Worm (Caenorhabditis elegans) whole organism, L4 larva: ENCODE results near the gene C14A6.12.

Experiments used
- Y5F2A.4 ChIP-seq: fragments of 200-800 bp; sonication (Bioruptor generic); optimal IDR thresholded peaks from 2 replicates; lab custom pipeline; 2018; ENCODE audit warnings: mild to moderate bottlenecking, missing genetic modification characterization, missing compliant biosample characterization
- hif-1 ChIP-seq, 2 experiments: sonication (generic microtip); optimal IDR thresholded peaks; 2 replicates each; lab custom pipeline; 2016 to 2017; ENCODE audit warnings: missing compliant biosample characterization in 2 of 2, missing genetic modification characterization in 2 of 2, missing genetic modification reagents in 2 of 2, missing genotype in 2 of 2, mild to moderate bottlenecking in 1 of 2
- nhr-28 ChIP-seq: fragments of 150-350 bp; optimal IDR thresholded peaks from 2 replicates; lab custom pipeline; 2014; ENCODE audit warnings: missing biosample characterization, missing genetic modification characterization
- unc-62 ChIP-seq, 3 experiments: fragments of 150-350 bp in 1 of 3; sonication (generic microtip); optimal IDR thresholded peaks in 2 of 3; peaks in 1 of 3; 1 replicate in 1 of 3; 2 replicates in 2 of 3; lab custom pipeline; 2014 to 2017; ENCODE audit warnings: missing biosample characterization in 3 of 3, missing genetic modification characterization in 3 of 3, missing genetic modification reagents in 3 of 3, missing genotype in 1 of 3
- ztf-11 ChIP-seq: fragments of 150-350 bp; optimal IDR thresholded peaks from 2 replicates; lab custom pipeline; 2014; ENCODE audit warnings: missing biosample characterization, missing genetic modification characterization

ce11 chrV:18133177-18133576, 29.3 kb downstream of the C14A6.12 start, which contains the start of gene Y37H2A.18:
- no peak for TF ChIP-seq unc-62 (GFP tag; optimal IDR thresholded peaks at IDR 0.05 in 1 of 2; lab: Kevin White, UChicago)
- no peak for TF ChIP-seq unc-62 (tag; optimal IDR thresholded peaks at IDR 0.05; lab: Kevin White, UChicago)
- TF ChIP-seq hif-1 (tag; optimal IDR thresholded peaks at IDR 0.05; lab: Kevin White, UChicago), result no peak
- no peak for TF ChIP-seq ztf-11 (tag; lab: Kevin White, UChicago)
- TF ChIP-seq nhr-28 (tag; lab: Kevin White, UChicago), result no peak
- TF ChIP-seq Y5F2A.4 (GFP tag; lab: Kevin White, UChicago), result no peak
